In the genomic region with DNA sequence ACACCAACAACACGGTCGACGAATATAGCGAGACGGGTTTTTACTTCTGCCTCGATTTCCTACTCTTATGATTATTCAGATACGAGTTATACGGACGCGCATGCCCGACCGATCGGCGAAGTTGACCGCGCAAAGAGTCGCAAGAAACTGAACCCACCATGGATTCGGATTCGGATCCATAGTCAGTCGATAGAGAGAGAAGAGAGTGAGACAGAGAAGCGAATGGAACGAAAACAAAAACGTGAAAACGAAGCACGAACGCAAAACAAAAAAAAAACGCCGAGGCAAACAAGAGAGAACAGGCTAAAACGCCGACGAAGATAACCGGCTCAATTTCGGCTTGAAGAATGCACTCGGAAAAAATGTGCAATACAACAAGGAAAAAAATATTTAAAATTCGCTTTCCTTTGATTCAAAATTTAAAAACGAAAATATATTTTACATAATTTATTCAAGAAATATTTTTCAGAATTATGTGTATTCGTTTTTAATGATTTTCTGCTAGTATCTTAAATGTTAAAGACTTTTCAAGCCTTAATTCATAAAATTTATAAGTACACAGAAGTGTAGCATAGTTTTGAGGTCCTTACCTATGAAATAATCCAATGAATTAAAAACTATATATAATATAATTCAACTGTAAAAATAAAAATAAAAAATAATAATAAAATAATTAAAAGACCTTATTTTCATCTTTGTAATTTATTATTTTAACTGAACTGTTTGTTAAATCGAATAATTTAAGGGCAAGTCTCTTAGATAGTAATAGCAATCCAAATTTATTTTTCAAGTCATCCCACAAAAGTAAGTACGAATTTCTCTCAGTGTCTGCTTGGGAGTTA, we compare ENCODE assay signal across 2 fruit fly cellular contexts.
A peak's percentile ranks its signal among the peaks of the same experiment; 100 is the strongest.
TF ChIP-seq lines count a peak whose summit lies in the region.

Sema5c (minus strand) TSS at position 152 of the 842 bp plus-strand sequence.

TF ChIP-seq in whole organism, embryonic, 481 proteins besides CTCF, POLR2A, EP300 and RAD21 (continued from another document and continues in another):
- TF ChIP-seq CG10267 (tag; optimal IDR thresholded peaks at IDR 0.05; lab: Kevin White, UChicago), result peak; percentile 72
- TF ChIP-seq CG11695 (GFP tag; IDR thresholded peaks at IDR 0.05; lab: Robert Waterston, UW), result peak; percentile 86
- TF ChIP-seq CG10366 (GFP tag; IDR thresholded peaks at IDR 0.05; lab: Robert Waterston, UW), result peak; percentile 64
- no peak; the same call in 2 of the 3 replicates for TF ChIP-seq gce (GFP tag; IDR thresholded peaks at IDR 0.05; lab: Robert Waterston, UW)
- peak; percentile 13 for TF ChIP-seq MTF-1 (GFP tag; optimal IDR thresholded peaks at IDR 0.05; lab: Kevin White, UChicago; ENCODE audit: borderline replicate concordance)
- TF ChIP-seq CrebB (tag; optimal IDR thresholded peaks at IDR 0.05; lab: Kevin White, UChicago), result no peak
- TF ChIP-seq wor (GFP tag; IDR thresholded peaks at IDR 0.05; lab: Robert Waterston, UW), result no peak
- peak; percentile 48 for TF ChIP-seq CG18599 (GFP tag; optimal IDR thresholded peaks at IDR 0.05; lab: Kevin White, UChicago)
- TF ChIP-seq BtbVII (GFP tag; optimal IDR thresholded peaks at IDR 0.05; lab: Kevin White, UChicago), result peak; percentile 67
- TF ChIP-seq Hmr (GFP tag; optimal IDR thresholded peaks at IDR 0.05; lab: Kevin White, UChicago), result peak; percentile 46
- no peak for TF ChIP-seq sr (GFP tag; IDR thresholded peaks at IDR 0.05; lab: Robert Waterston, UW)
- peak; percentile 37 for TF ChIP-seq CG12769 (tag; optimal IDR thresholded peaks at IDR 0.05; lab: Kevin White, UChicago)
- TF ChIP-seq nmo (GFP tag; optimal IDR thresholded peaks at IDR 0.05; lab: Kevin White, UChicago), result peak; percentile 88
- TF ChIP-seq CG9876 (GFP tag; optimal IDR thresholded peaks at IDR 0.05; lab: Kevin White, UChicago), result no peak
- TF ChIP-seq CG13894 (tag; optimal IDR thresholded peaks at IDR 0.05; lab: Kevin White, UChicago), result peak; percentile 90
- TF ChIP-seq Sox100B (GFP tag; optimal IDR thresholded peaks at IDR 0.05; lab: Kevin White, UChicago), result peak; percentile 88
- TF ChIP-seq CG31388 (GFP tag; optimal IDR thresholded peaks at IDR 0.05; lab: Kevin White, UChicago), result no peak
- peak; percentile 42 for TF ChIP-seq CG4820 (GFP tag; optimal IDR thresholded peaks at IDR 0.05; lab: Kevin White, UChicago)
- 0 out of 3 replicates have a peak, but pooled peaks have one; percentile 36 for TF ChIP-seq CG34224 (GFP tag; IDR thresholded peaks at IDR 0.05; lab: Robert Waterston, UW; ENCODE audit: partially characterized antibody)
- no peak for TF ChIP-seq CG43689 (GFP tag; IDR thresholded peaks at IDR 0.05; lab: Robert Waterston, UW)
- no peak for TF ChIP-seq pzg (GFP tag; optimal IDR thresholded peaks at IDR 0.05; lab: Kevin White, UChicago)
- TF ChIP-seq CG10979 (tag; optimal IDR thresholded peaks at IDR 0.05; lab: Kevin White, UChicago), result peak; percentile 83
- TF ChIP-seq CG6175 (GFP tag; IDR thresholded peaks at IDR 0.05; lab: Robert Waterston, UW), result peak; percentile 38; the same call in 1 of the 3 replicates
- TF ChIP-seq tna (GFP tag; IDR thresholded peaks at IDR 0.05; lab: Robert Waterston, UW; ENCODE audit: partially characterized antibody), result no peak; the same call in 1 of the 2 replicates
- TF ChIP-seq sob (GFP tag; IDR thresholded peaks at IDR 0.05; lab: Robert Waterston, UW), result peak; percentile 51; the same call in 1 of the 2 replicates
- TF ChIP-seq CG8478 (optimal IDR thresholded peaks at IDR 0.05; lab: Kevin White, UChicago), result no peak
- no peak for TF ChIP-seq CG7372 (GFP tag; IDR thresholded peaks at IDR 0.05; lab: Robert Waterston, UW)
- TF ChIP-seq btn (GFP tag; optimal IDR thresholded peaks at IDR 0.05; lab: Kevin White, UChicago), result no peak
- TF ChIP-seq Meics (GFP tag; optimal IDR thresholded peaks at IDR 0.05; lab: Kevin White, UChicago), result peak; percentile 82
- TF ChIP-seq cg (GFP tag; optimal IDR thresholded peaks at IDR 0.05; lab: Kevin White, UChicago), result peak; percentile 14
- TF ChIP-seq PHDP (tag; optimal IDR thresholded peaks at IDR 0.05; lab: Kevin White, UChicago), result peak; percentile 59
- TF ChIP-seq bsh (GFP tag; optimal IDR thresholded peaks at IDR 0.05; lab: Kevin White, UChicago), result peak; percentile 35 to 62
- TF ChIP-seq CG4328 (GFP tag; optimal IDR thresholded peaks at IDR 0.05; lab: Kevin White, UChicago), result no peak
- TF ChIP-seq dmrt11E (tag; optimal IDR thresholded peaks at IDR 0.05; lab: Kevin White, UChicago), result peak; percentile 89
- no peak for TF ChIP-seq CG10565 (GFP tag; optimal IDR thresholded peaks at IDR 0.05; lab: Kevin White, UChicago)
- TF ChIP-seq D19A (tag; optimal IDR thresholded peaks at IDR 0.05; lab: Kevin White, UChicago), result peak; percentile 57
- TF ChIP-seq sqz (GFP tag; optimal IDR thresholded peaks at IDR 0.05; lab: Kevin White, UChicago), result peak; percentile 63
- TF ChIP-seq Drgx (GFP tag; IDR thresholded peaks at IDR 0.05; lab: Robert Waterston, UW), result peak; percentile 52; the same call in 1 of the 2 replicates
- TF ChIP-seq onecut (GFP tag; IDR thresholded peaks at IDR 0.05; lab: Robert Waterston, UW), result peak; percentile 27
- peak; percentile 95 for TF ChIP-seq CG18262 (tag; optimal IDR thresholded peaks at IDR 0.05; lab: Kevin White, UChicago)
- TF ChIP-seq CG2129 (GFP tag; IDR thresholded peaks at IDR 0.05; lab: Robert Waterston, UW; ENCODE audit: partially characterized antibody), result no peak
- peak; percentile 73 for TF ChIP-seq slbo (GFP tag; IDR thresholded peaks at IDR 0.05; lab: Robert Waterston, UW)
- peak; percentile 71 for TF ChIP-seq CG16815 (GFP tag; optimal IDR thresholded peaks at IDR 0.05; lab: Kevin White, UChicago)
- TF ChIP-seq Ssrp (tag; optimal IDR thresholded peaks at IDR 0.05; lab: Kevin White, UChicago), result peak; percentile 84
- peak; percentile 80 for TF ChIP-seq CG12391 (tag; optimal IDR thresholded peaks at IDR 0.05; lab: Kevin White, UChicago)
- TF ChIP-seq CG10321 (GFP tag; IDR thresholded peaks at IDR 0.05; lab: Robert Waterston, UW), result no peak
- TF ChIP-seq sisA (GFP tag; IDR thresholded peaks at IDR 0.05; lab: Robert Waterston, UW), result peak; percentile 52
- TF ChIP-seq Atf3 (GFP tag; optimal IDR thresholded peaks at IDR 0.05; lab: Kevin White, UChicago), result no peak
- TF ChIP-seq Dfd (GFP tag; optimal IDR thresholded peaks at IDR 0.05; lab: Kevin White, UChicago), result no peak
- peak; percentile 83 for TF ChIP-seq CG15696 (tag; optimal IDR thresholded peaks at IDR 0.05; lab: Kevin White, UChicago)
- TF ChIP-seq nerfin-1 (tag; optimal IDR thresholded peaks at IDR 0.05; lab: Kevin White, UChicago), result peak; percentile 42
- TF ChIP-seq oc (tag; optimal IDR thresholded peaks at IDR 0.05; lab: Kevin White, UChicago), result peak; percentile 50
- no peak for TF ChIP-seq prd (optimal IDR thresholded peaks at IDR 0.05; lab: Kevin White, UChicago)
- peak; percentile 67; the same call in 1 of the 3 replicates for TF ChIP-seq prd (GFP tag; IDR thresholded peaks at IDR 0.05; lab: Robert Waterston, UW)
- no peak for TF ChIP-seq CG7786 (GFP tag; optimal IDR thresholded peaks at IDR 0.05; lab: Kevin White, UChicago)
- TF ChIP-seq Sry-β (GFP tag; optimal IDR thresholded peaks at IDR 0.05; lab: Kevin White, UChicago), result peak; percentile 17
- no peak for TF ChIP-seq yki (optimal IDR thresholded peaks at IDR 0.05; lab: Kevin White, UChicago)
- TF ChIP-seq az2 (GFP tag; optimal IDR thresholded peaks at IDR 0.05; lab: Kevin White, UChicago), result peak; percentile 55
- TF ChIP-seq her (GFP tag; optimal IDR thresholded peaks at IDR 0.05; lab: Kevin White, UChicago), result peak; percentile 6

TF ChIP-seq in whole organism, prepupa, 60 proteins besides CTCF, POLR2A, EP300 and RAD21 (continued from another document):
- TF ChIP-seq CG34406 (GFP tag; optimal IDR thresholded peaks at IDR 0.05; lab: Kevin White, UChicago) (peak; percentile 76), Gug (GFP tag; IDR thresholded peaks at IDR 0.05; lab: Robert Waterston, UW) (peak; percentile 50), CG11294 (GFP tag; IDR thresholded peaks at IDR 0.05; lab: Robert Waterston, UW) (no peak; the same call in 1 of the 2 replicates), Eip75B (GFP tag; optimal IDR thresholded peaks at IDR 0.05; lab: Kevin White, UChicago) (peak; percentile 25), Hr4 (GFP tag; optimal IDR thresholded peaks at IDR 0.05; lab: Kevin White, UChicago) (peak; percentile 48), CG6163 (GFP tag; IDR thresholded peaks at IDR 0.05; lab: Robert Waterston, UW) (peak; percentile 84), Blimp-1 (GFP tag; optimal IDR thresholded peaks at IDR 0.05; lab: Kevin White, UChicago) (peak; percentile 56), Hr39 (GFP tag; optimal IDR thresholded peaks at IDR 0.05; lab: Kevin White, UChicago) (peak; percentile 48), ss (GFP tag; optimal IDR thresholded peaks at IDR 0.05; lab: Kevin White, UChicago) (peak; percentile 58 to 59), CG31627 (GFP tag; optimal IDR thresholded peaks at IDR 0.05; lab: Kevin White, UChicago) (peak; percentile 41), acj6 (GFP tag; optimal IDR thresholded peaks at IDR 0.05; lab: Kevin White, UChicago) (peak; percentile 70), OdsH (GFP tag; optimal IDR thresholded peaks at IDR 0.05; lab: Kevin White, UChicago) (peak; percentile 53)
TF ChIP-seq in whole organism, prepupa: peak in this region for 52.
